Worm (Caenorhabditis elegans): ENCODE data around the gene str-188.

DNA sequence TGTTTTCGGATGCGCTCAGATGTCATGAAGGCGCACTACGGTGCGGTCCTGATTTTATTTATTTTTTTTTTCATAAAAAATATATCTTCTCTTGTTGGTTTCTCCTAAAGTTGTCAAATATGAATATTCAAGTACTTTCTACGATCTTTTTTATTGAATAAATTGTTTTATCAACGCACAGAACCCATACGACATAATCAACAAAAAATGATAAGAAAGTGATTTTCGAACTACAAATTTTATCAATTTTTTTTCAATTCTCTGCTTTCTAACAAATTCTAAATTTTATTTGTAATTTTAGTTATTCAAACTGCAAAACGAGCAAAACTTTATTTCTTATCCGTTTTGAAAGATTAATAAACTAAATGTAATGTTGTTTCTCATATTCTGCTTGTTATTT, 14.6 kb upstream of the str-188 start:
- TF ChIP-seq elt-2 (tag; optimal IDR thresholded peaks at IDR 0.05) = peak; percentile 35
- no peak for TF ChIP-seq hlh-8 (tag; optimal IDR thresholded peaks at IDR 0.05)
- TF ChIP-seq ceh-30 (tag; optimal IDR thresholded peaks at IDR 0.05) = no peak
- TF ChIP-seq fkh-6 (tag; optimal IDR thresholded peaks at IDR 0.05) = no peak
- no peak for TF ChIP-seq unc-55 (GFP tag; optimal IDR thresholded peaks at IDR 0.05)
- no peak for TF ChIP-seq ama-1 (optimal IDR thresholded peaks at IDR 0.05)
- TF ChIP-seq tbx-2 (tag; optimal IDR thresholded peaks at IDR 0.05) = no peak
- no peak for TF ChIP-seq hlh-30 (tag; optimal IDR thresholded peaks at IDR 0.05; ENCODE audit: insufficient read depth)
- TF ChIP-seq nhr-11 (tag; optimal IDR thresholded peaks at IDR 0.05) = no peak
- no peak for TF ChIP-seq pag-3 (tag; optimal IDR thresholded peaks at IDR 0.05; ENCODE audit: borderline replicate concordance)
- TF ChIP-seq nfya-1 (tag; optimal IDR thresholded peaks at IDR 0.05) = no peak
- no peak for TF ChIP-seq pat-9 (tag; optimal IDR thresholded peaks at IDR 0.05)
- TF ChIP-seq unc-86 (tag; optimal IDR thresholded peaks at IDR 0.05) = no peak
- no peak for TF ChIP-seq npax-4 (tag; optimal IDR thresholded peaks at IDR 0.05)

All from whole organism, late embryonic.